Fruit fly (Drosophila melanogaster) whole organism, embryonic: ENCODE data around the gene CG6231.

ENCODE experiments used
- Bdp1 ChIP-seq: fragments of 200-800 bp; sonication (Bioruptor generic); optimal IDR thresholded peaks from 3 replicates; lab custom pipeline; 2016; ENCODE audit warnings: missing biosample characterization, missing genetic modification characterization
- Blimp-1 ChIP-seq: fragments of 200-800 bp; sonication (Bioruptor generic); optimal IDR thresholded peaks from 3 replicates; lab custom pipeline; 2018; ENCODE audit warnings: missing biosample characterization, missing genetic modification characterization, mild to moderate bottlenecking, moderate library complexity, missing genetic modification reagents
- CG11085 ChIP-seq: fragments of 200-800 bp; sonication (Bioruptor generic); IDR thresholded peaks from 2 replicates; pipeline ENCODE4 v1.3.6; 2022; ENCODE audit warnings: missing biosample characterization, missing genetic modification characterization
- CG11723 ChIP-seq: fragments of 200-800 bp; sonication (Bioruptor generic); optimal IDR thresholded peaks from 2 replicates; lab custom pipeline; 2017; ENCODE audit warnings: missing biosample characterization, mild to moderate bottlenecking, missing genetic modification characterization
- CG13775 ChIP-seq: fragments of 200-800 bp; sonication (Bioruptor generic); optimal IDR thresholded peaks from 3 replicates; lab custom pipeline; 2017; ENCODE audit warnings: missing biosample characterization, mild to moderate bottlenecking, missing genetic modification characterization
- CG14050 ChIP-seq: fragments of 200-800 bp; sonication (Bioruptor generic); IDR thresholded peaks from 3 replicates; pipeline ENCODE4 v1.3.6; 2022; ENCODE audit warnings: missing biosample characterization, missing genetic modification characterization
- CG1832 ChIP-seq: fragments of 200-800 bp; sonication (Bioruptor generic); optimal IDR thresholded peaks from 2 replicates; lab custom pipeline; 2017; ENCODE audit warnings: missing biosample characterization, mild to moderate bottlenecking, missing genetic modification characterization, inconsistent platforms
- CG2889 ChIP-seq: fragments of 200-800 bp; sonication (Bioruptor generic); IDR thresholded peaks from 3 replicates; pipeline ENCODE4 v1.3.6; 2022; ENCODE audit warnings: missing biosample characterization, missing genetic modification characterization
- CG4404 ChIP-seq: fragments of 200-800 bp; sonication (Bioruptor generic); IDR thresholded peaks from 2 replicates; pipeline ENCODE4 v1.3.6; 2022; ENCODE audit warnings: missing biosample characterization, missing genetic modification characterization
- CG4854 ChIP-seq: fragments of 200-800 bp; sonication (Bioruptor generic); optimal IDR thresholded peaks from 2 replicates; lab custom pipeline; 2016; ENCODE audit warnings: missing biosample characterization, missing genetic modification characterization, inconsistent platforms
- CG5245 ChIP-seq: fragments of 200-800 bp; sonication (Bioruptor generic); optimal IDR thresholded peaks from 3 replicates; lab custom pipeline; 2016; ENCODE audit warnings: missing biosample characterization, missing genetic modification characterization
- CG5953 ChIP-seq: fragments of 200-800 bp; sonication (Bioruptor generic); IDR thresholded peaks from 2 replicates; pipeline ENCODE4 v1.3.6; 2022; ENCODE audit warnings: missing biosample characterization, missing genetic modification characterization
- CG6791 ChIP-seq: fragments of 200-800 bp; sonication (Bioruptor generic); IDR thresholded peaks from 3 replicates; pipeline ENCODE4 v1.3.6; 2022; ENCODE audit warnings: missing biosample characterization, missing genetic modification characterization; ENCODE audit not compliant: partially characterized antibody
- CG7745 ChIP-seq: fragments of 200-800 bp; sonication (Bioruptor generic); optimal IDR thresholded peaks from 2 replicates; lab custom pipeline; 2018; ENCODE audit warnings: missing biosample characterization, mild to moderate bottlenecking, missing genetic modification characterization, moderate library complexity
- CG8290 ChIP-seq, 3 experiments: fragments of 200-800 bp; sonication (Bioruptor generic); optimal IDR thresholded peaks; 2 replicates each; lab custom pipeline; 2016 to 2019; ENCODE audit warnings: missing biosample characterization in 3 of 3, missing genetic modification characterization in 3 of 3, mild to moderate bottlenecking in 2 of 3, moderate library complexity in 1 of 3
- CG8765 ChIP-seq: fragments of 200-800 bp; sonication (Bioruptor generic); IDR thresholded peaks from 2 replicates; pipeline ENCODE4 v1.3.6; 2022; ENCODE audit warnings: missing biosample characterization, missing genetic modification characterization
- CHES-1-like ChIP-seq: fragments of 200-800 bp; sonication (Bioruptor generic); optimal IDR thresholded peaks from 2 replicates; lab custom pipeline; 2016; ENCODE audit warnings: missing biosample characterization, missing genetic modification characterization
- CTCF ChIP-seq: fragments of 200-800 bp; sonication (Bioruptor generic); optimal IDR thresholded peaks from 2 replicates; lab custom pipeline; 2017; ENCODE audit warnings: missing biosample characterization, mild to moderate bottlenecking, missing genetic modification characterization, moderate library complexity
- Dek ChIP-seq: fragments of 200-800 bp; sonication (Bioruptor generic); optimal IDR thresholded peaks from 3 replicates; lab custom pipeline; 2019; ENCODE audit warnings: missing biosample characterization, mild to moderate bottlenecking, missing genetic modification characterization, moderate library complexity
- Doc2 ChIP-seq: fragments of 200-800 bp; sonication (Bioruptor generic); IDR thresholded peaks from 2 replicates; pipeline ENCODE4 v1.3.6; 2022; ENCODE audit warnings: missing biosample characterization, missing genetic modification characterization
- Drgx ChIP-seq: fragments of 200-800 bp; sonication (Bioruptor generic); IDR thresholded peaks from 2 replicates; pipeline ENCODE4 v1.3.6; 2022; ENCODE audit warnings: missing biosample characterization, missing genetic modification characterization
- H2.0 ChIP-seq: fragments of 200-800 bp; sonication (Bioruptor generic); IDR thresholded peaks from 2 replicates; pipeline ENCODE4 v1.3.6; 2022; ENCODE audit warnings: missing biosample characterization, missing genetic modification characterization
- HHEX ChIP-seq: fragments of 200-800 bp; sonication (Bioruptor generic); optimal IDR thresholded peaks from 3 replicates; lab custom pipeline; 2017; ENCODE audit warnings: missing biosample characterization, mild to moderate bottlenecking, missing genetic modification characterization, missing genetic modification reagents
- Lpt ChIP-seq: fragments of >200 bp; optimal IDR thresholded peaks from 2 replicates; lab custom pipeline; 2018; ENCODE audit warnings: missing biosample characterization, missing genetic modification characterization
- Max ChIP-seq: fragments of 200-800 bp; sonication (Bioruptor generic); optimal IDR thresholded peaks from 2 replicates; lab custom pipeline; 2016; ENCODE audit warnings: missing biosample characterization, mild to moderate bottlenecking, missing genetic modification characterization
- Oaz ChIP-seq: fragments of 200-800 bp; sonication (Bioruptor generic); IDR thresholded peaks from 2 replicates; pipeline ENCODE4 v1.3.6; 2022; ENCODE audit warnings: missing biosample characterization, missing genetic modification characterization
- Oli ChIP-seq: fragments of 200-800 bp; sonication (Bioruptor generic); optimal IDR thresholded peaks from 2 replicates; lab custom pipeline; 2018; ENCODE audit warnings: missing biosample characterization, mild to moderate bottlenecking, missing genetic modification characterization, moderate library complexity
- Usf ChIP-seq: fragments of 200-800 bp; sonication (Bioruptor generic); optimal IDR thresholded peaks from 2 replicates; lab custom pipeline; 2017; ENCODE audit warnings: missing genotype, missing biosample characterization, missing genetic modification characterization
- ab ChIP-seq: fragments of 200-800 bp; sonication (Bioruptor generic); optimal IDR thresholded peaks from 2 replicates; lab custom pipeline; 2016; ENCODE audit warnings: missing biosample characterization, missing genetic modification characterization
- amos ChIP-seq: fragments of 200-800 bp; sonication (Bioruptor generic); IDR thresholded peaks from 2 replicates; pipeline ENCODE4 v1.3.6; 2022; ENCODE audit warnings: missing biosample characterization, missing genetic modification characterization; ENCODE audit not compliant: partially characterized antibody
- ap ChIP-seq: fragments of 200-800 bp; sonication (Bioruptor generic); IDR thresholded peaks from 2 replicates; pipeline ENCODE4 v1.3.6; 2022; ENCODE audit warnings: missing biosample characterization, missing genetic modification characterization
- ara ChIP-seq: fragments of 200-800 bp; sonication (Bioruptor generic); IDR thresholded peaks from 2 replicates; pipeline ENCODE4 v1.3.6; 2022; ENCODE audit warnings: missing biosample characterization, missing genetic modification characterization
- bcd ChIP-seq: fragments of 200-800 bp; sonication (Bioruptor generic); optimal IDR thresholded peaks from 2 replicates; lab custom pipeline; 2017; ENCODE audit warnings: missing biosample characterization, mild to moderate bottlenecking, missing genetic modification characterization
- bsh ChIP-seq, 2 experiments: fragments of 200-800 bp; sonication (Bioruptor generic); optimal IDR thresholded peaks; 2 replicates each; lab custom pipeline; 2017 to 2018; ENCODE audit warnings: mild to moderate bottlenecking in 2 of 2, missing biosample characterization in 2 of 2, missing genetic modification characterization in 2 of 2, moderate library complexity in 1 of 2
- chinmo ChIP-seq: fragments of 200-800 bp; sonication (Bioruptor generic); IDR thresholded peaks from 4 replicates; pipeline ENCODE4 v1.3.6; 2022; ENCODE audit warnings: missing biosample characterization, missing genetic modification characterization; ENCODE audit not compliant: partially characterized antibody
- chm ChIP-seq: fragments of 200-800 bp; sonication (Bioruptor generic); IDR thresholded peaks from 2 replicates; pipeline ENCODE4 v1.3.6; 2022; ENCODE audit warnings: missing biosample characterization, missing genetic modification characterization
- ci ChIP-seq: fragments of 200-800 bp; sonication (Bioruptor generic); IDR thresholded peaks from 3 replicates; pipeline ENCODE4 v1.3.6; 2022; ENCODE audit warnings: missing biosample characterization, missing genetic modification characterization
- corto ChIP-seq: fragments of 200-800 bp; sonication (Bioruptor generic); optimal IDR thresholded peaks from 2 replicates; lab custom pipeline; 2016; ENCODE audit warnings: missing biosample characterization, mild to moderate bottlenecking, missing genetic modification characterization, moderate library complexity
- croc ChIP-seq: fragments of 200-800 bp; sonication (Bioruptor generic); conservative IDR thresholded peaks from 3 replicates; pipeline ENCODE4 v1.3.6; 2022; ENCODE audit warnings: missing biosample characterization, missing genetic modification characterization
- exex ChIP-seq: fragments of 200-800 bp; sonication (Bioruptor generic); optimal IDR thresholded peaks from 4 replicates; lab custom pipeline; 2018; ENCODE audit warnings: missing biosample characterization, mild to moderate bottlenecking, missing genetic modification characterization, moderate library complexity
- gfzf ChIP-seq: fragments of 200-800 bp; sonication (Bioruptor generic); optimal IDR thresholded peaks from 2 replicates; lab custom pipeline; 2016; ENCODE audit warnings: missing biosample characterization, mild to moderate bottlenecking, missing genetic modification characterization, moderate library complexity
- her ChIP-seq: fragments of 200-800 bp; sonication (Bioruptor generic); optimal IDR thresholded peaks from 2 replicates; lab custom pipeline; 2016; ENCODE audit warnings: missing biosample characterization, missing genetic modification characterization
- ken ChIP-seq: fragments of 200-800 bp; sonication (Bioruptor generic); IDR thresholded peaks from 3 replicates; pipeline ENCODE4 v1.3.6; 2022; ENCODE audit warnings: missing biosample characterization, missing genetic modification characterization
- kni ChIP-seq: fragments of 200-800 bp; sonication (Bioruptor generic); optimal IDR thresholded peaks from 3 replicates; lab custom pipeline; 2017; ENCODE audit warnings: mild to moderate bottlenecking, missing biosample characterization, missing genetic modification reagents, missing genetic modification characterization
- lola ChIP-seq, 3 experiments: fragments of >200 bp in 2 of 3; fragments of 200-800 bp in 1 of 3; sonication (Bioruptor generic) in 1 of 3; optimal IDR thresholded peaks; 2 replicates each; lab custom pipeline; 2017 to 2019; ENCODE audit warnings: missing biosample characterization in 3 of 3, missing genetic modification characterization in 3 of 3, mild to moderate bottlenecking in 1 of 3, moderate library complexity in 1 of 3
- nom ChIP-seq: fragments of 200-800 bp; sonication (Bioruptor generic); optimal IDR thresholded peaks from 2 replicates; lab custom pipeline; 2017; ENCODE audit warnings: missing biosample characterization, missing genetic modification characterization, mild to moderate bottlenecking, moderate library complexity, missing genetic modification reagents
- sd ChIP-seq: fragments of 200-800 bp; sonication (Bioruptor generic); optimal IDR thresholded peaks from 3 replicates; lab custom pipeline; 2018; ENCODE audit warnings: missing biosample characterization, mild to moderate bottlenecking, missing genetic modification characterization, moderate library complexity
- sug ChIP-seq: fragments of 200-800 bp; optimal IDR thresholded peaks from 2 replicates; lab custom pipeline; 2019; ENCODE audit warnings: missing biosample characterization, mild to moderate bottlenecking, missing genetic modification characterization, moderate library complexity
- tap ChIP-seq: fragments of 200-800 bp; optimal IDR thresholded peaks from 3 replicates; lab custom pipeline; 2019; ENCODE audit warnings: missing biosample characterization, mild to moderate bottlenecking, missing genetic modification characterization, moderate library complexity

Gene CG6231

DNA sequence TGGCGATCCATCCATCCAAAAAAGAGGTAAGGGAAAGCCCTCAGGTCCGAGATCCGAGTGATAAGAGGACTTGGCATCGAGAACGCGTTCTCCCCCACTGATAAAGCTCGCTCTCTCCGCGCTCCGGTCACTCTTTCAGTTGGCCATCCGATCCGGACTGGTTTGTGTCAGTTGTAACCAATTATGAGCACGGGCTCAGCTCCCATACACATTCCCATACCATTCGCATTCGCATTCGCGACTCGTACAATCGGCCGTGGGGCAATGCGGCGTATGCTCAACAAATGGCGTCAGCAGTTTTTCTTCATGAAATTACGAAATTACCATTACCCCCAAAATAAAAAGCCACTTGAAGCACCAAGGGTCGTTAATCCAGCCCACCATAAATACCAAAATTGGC is 8.0 kb downstream of the CG6231 start (continued):
- peak; percentile 19 for TF ChIP-seq exex (tag; lab: Kevin White, UChicago)
- TF ChIP-seq chinmo (GFP tag; lab: Robert Waterston, UW) = peak; percentile 75; the same call in 1 of the 4 replicates
- TF ChIP-seq CG6791 = no peak
- TF ChIP-seq CG5245 (GFP tag; lab: Kevin White, UChicago) = no peak
- TF ChIP-seq CHES-1-like (GFP tag; lab: Kevin White, UChicago) = no peak
- no peak for TF ChIP-seq CG8290 (GFP tag; optimal IDR thresholded peaks at IDR 0.05; lab: Kevin White, UChicago)
- peak in 1 of 2 experiments; percentile 13 for TF ChIP-seq CG8290 (tag; optimal IDR thresholded peaks at IDR 0.05; lab: Kevin White, UChicago)
- no peak for TF ChIP-seq CG2889 (GFP tag; lab: Robert Waterston, UW)
- peak; percentile 68 for TF ChIP-seq sug

DNA sequence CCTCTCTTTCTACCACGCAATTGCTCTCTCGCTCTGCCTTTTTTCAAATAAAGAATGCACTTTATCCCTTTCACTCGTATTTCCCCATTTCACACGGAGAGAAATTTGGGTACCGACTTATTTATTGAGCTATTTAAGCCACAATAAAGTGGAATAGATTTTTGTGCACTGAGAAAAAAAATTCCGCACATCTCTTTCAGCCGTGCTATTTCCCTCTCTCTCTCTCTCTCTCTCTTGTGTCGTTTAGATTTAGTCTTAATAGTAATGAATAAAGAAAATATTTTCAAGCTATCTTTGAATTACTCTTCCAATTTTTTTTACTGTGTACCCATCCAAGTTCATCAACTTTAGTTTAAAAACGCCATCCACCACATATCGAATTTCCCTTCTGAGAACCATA is 8.9 kb downstream of the CG6231 start:
- TF ChIP-seq Usf (no peak), ci (GFP tag; lab: Robert Waterston, UW) (peak; percentile 74; the same call in 2 of the 3 replicates), CG8765 (GFP tag; lab: Robert Waterston, UW) (no peak), CG4404 (GFP tag; lab: Robert Waterston, UW) (no peak), H2.0 (GFP tag; lab: Robert Waterston, UW) (no peak), Blimp-1 (GFP tag; lab: Kevin White, UChicago) (peak; percentile 60), ken (GFP tag; lab: Robert Waterston, UW) (peak; percentile 69), ara (GFP tag; lab: Robert Waterston, UW) (peak; percentile 33; the same call in 1 of the 2 replicates), bsh (GFP tag; optimal IDR thresholded peaks at IDR 0.05; lab: Kevin White, UChicago) (peak in 1 of 2 experiments; percentile 68), HHEX (GFP tag; lab: Kevin White, UChicago) (peak; percentile 65), Bdp1 (GFP tag; lab: Kevin White, UChicago) (no peak), Doc2 (GFP tag; lab: Robert Waterston, UW) (no peak), CG14050 (peak; percentile 64), CG1832 (GFP tag; lab: Kevin White, UChicago) (no peak), chm (GFP tag; lab: Robert Waterston, UW) (no peak), ap (no peak), gfzf (GFP tag; lab: Kevin White, UChicago) (no peak), sd (tag; lab: Kevin White, UChicago) (no peak), CG7745 (tag; lab: Kevin White, UChicago) (no peak), CG5953 (GFP tag; lab: Robert Waterston, UW) (no peak), CG11723 (peak; percentile 4), her (GFP tag; lab: Kevin White, UChicago) (peak; percentile 26), CG4854 (GFP tag; lab: Kevin White, UChicago) (peak; percentile 24), Oli (tag; lab: Kevin White, UChicago) (peak; percentile 73), corto (GFP tag; lab: Kevin White, UChicago) (no peak), CG13775 (GFP tag; lab: Kevin White, UChicago) (no peak), CG5245 (GFP tag; lab: Kevin White, UChicago) (peak; percentile 45), tap (tag; lab: Kevin White, UChicago) (peak; percentile 44), lola (GFP tag; optimal IDR thresholded peaks at IDR 0.05; lab: Kevin White, UChicago) (no peak), bcd (GFP tag; lab: Kevin White, UChicago) (peak; percentile 48), Drgx (peak; percentile 72), kni (GFP tag; lab: Kevin White, UChicago) (no peak), Max (peak; percentile 1), Oaz (GFP tag; lab: Robert Waterston, UW) (no peak), Lpt (no peak), CTCF (GFP tag; lab: Kevin White, UChicago) (no peak), ab (GFP tag; lab: Kevin White, UChicago) (no peak), CG11085 (GFP tag; lab: Robert Waterston, UW) (0 out of 2 replicates have a peak, but pooled peaks have one; percentile 43), amos (no peak), croc (peak; percentile 45; the same call in 2 of the 3 replicates), nom (no peak), Dek (tag; lab: Kevin White, UChicago) (peak; percentile 33)
